Worm (Caenorhabditis elegans) whole organism, L2 larva: Measurements from ENCODE around the gene T10B9.14.

Source experiments
- C34F6.9 ChIP-seq: fragments of 150-350 bp; optimal IDR thresholded peaks from 2 replicates; lab custom pipeline; 2014; ENCODE audit warnings: missing biosample characterization, missing genetic modification characterization
- F13H6.1 ChIP-seq: sonication (generic microtip); optimal IDR thresholded peaks from 2 replicates; lab custom pipeline; 2016; ENCODE audit warnings: missing genetic modification characterization, missing compliant biosample characterization
- R02D3.7 ChIP-seq: fragments of 150-350 bp; optimal IDR thresholded peaks from 2 replicates; lab custom pipeline; 2014; ENCODE audit warnings: missing biosample characterization, missing genetic modification characterization
- Y55F3AM.14 ChIP-seq: fragments of 200-800 bp; sonication (Bioruptor generic); optimal IDR thresholded peaks from 2 replicates; lab custom pipeline; 2018; ENCODE audit warnings: mild to moderate bottlenecking, missing genetic modification characterization, missing compliant biosample characterization
- ZK546.5 ChIP-seq: sonication (generic microtip); optimal IDR thresholded peaks from 2 replicates; lab custom pipeline; 2017; ENCODE audit warnings: missing biosample characterization, missing genetic modification characterization
- alr-1 ChIP-seq: fragments of 150-350 bp; optimal IDR thresholded peaks from 2 replicates; lab custom pipeline; 2014; ENCODE audit warnings: missing biosample characterization, missing genetic modification characterization
- ama-1 ChIP-seq: fragments of 150-350 bp; optimal IDR thresholded peaks from 2 replicates; lab custom pipeline; 2018; ENCODE audit warnings: inconsistent platforms
- ceh-16 ChIP-seq: fragments of 150-350 bp; optimal IDR thresholded peaks from 2 replicates; lab custom pipeline; 2014; ENCODE audit warnings: missing biosample characterization, missing genetic modification characterization
- ceh-82 ChIP-seq: fragments of 150-350 bp; optimal IDR thresholded peaks from 2 replicates; lab custom pipeline; 2014; ENCODE audit warnings: missing biosample characterization, missing genetic modification characterization
- crh-2 ChIP-seq: sonication (generic microtip); optimal IDR thresholded peaks from 2 replicates; lab custom pipeline; 2017; ENCODE audit warnings: missing biosample characterization, missing genetic modification characterization
- dmd-4 ChIP-seq: sonication (generic microtip); optimal IDR thresholded peaks from 2 replicates; lab custom pipeline; 2017; ENCODE audit warnings: missing biosample characterization, missing genetic modification characterization
- elt-1 ChIP-seq: fragments of 150-350 bp; optimal IDR thresholded peaks from 2 replicates; lab custom pipeline; 2014; ENCODE audit warnings: missing biosample characterization, missing genetic modification characterization
- elt-3 ChIP-seq: sonication (generic microtip); optimal IDR thresholded peaks from 2 replicates; lab custom pipeline; 2017; ENCODE audit warnings: missing biosample characterization, missing genetic modification characterization
- fos-1 ChIP-seq: fragments of 150-350 bp; optimal IDR thresholded peaks from 2 replicates; lab custom pipeline; 2014; ENCODE audit warnings: missing biosample characterization, missing genetic modification characterization
- gmeb-1 ChIP-seq: fragments of 150-350 bp; optimal IDR thresholded peaks from 2 replicates; lab custom pipeline; 2014; ENCODE audit warnings: missing biosample characterization, missing genetic modification characterization
- lin-11 ChIP-seq: fragments of 150-350 bp; sonication (generic microtip); optimal IDR thresholded peaks from 2 replicates; lab custom pipeline; 2014; ENCODE audit warnings: missing biosample characterization, missing genetic modification characterization, inconsistent platforms, mixed read lengths
- lin-13 ChIP-seq: fragments of 150-350 bp; optimal IDR thresholded peaks from 2 replicates; lab custom pipeline; 2014; ENCODE audit warnings: missing biosample characterization, missing genetic modification reagents, missing genetic modification characterization
- lin-39 ChIP-seq: fragments of 150-350 bp; optimal IDR thresholded peaks from 2 replicates; lab custom pipeline; 2014; ENCODE audit warnings: missing biosample characterization, missing genetic modification reagents, missing genetic modification characterization
- lsy-2 ChIP-seq, 2 experiments: fragments of 150-350 bp in 1 of 2; sonication (generic microtip) in 1 of 2; optimal IDR thresholded peaks; 2 replicates each; lab custom pipeline; 2014 to 2017; ENCODE audit warnings: missing biosample characterization in 2 of 2, missing genetic modification characterization in 2 of 2
- mbf-1 ChIP-seq: sonication (generic microtip); optimal IDR thresholded peaks from 2 replicates; lab custom pipeline; 2017; ENCODE audit warnings: missing biosample characterization, missing genetic modification characterization
- mdl-1 ChIP-seq, 2 experiments: fragments of 150-350 bp in 1 of 2; sonication (generic microtip) in 1 of 2; optimal IDR thresholded peaks; 2 replicates each; lab custom pipeline; 2017; ENCODE audit warnings: missing biosample characterization in 2 of 2, missing genetic modification characterization in 2 of 2
- nhr-10 ChIP-seq: sonication (generic microtip); optimal IDR thresholded peaks from 2 replicates; lab custom pipeline; 2017; ENCODE audit warnings: missing biosample characterization, missing genetic modification characterization
- nhr-11 ChIP-seq: fragments of 150-350 bp; optimal IDR thresholded peaks from 2 replicates; lab custom pipeline; 2014; ENCODE audit warnings: missing biosample characterization, missing genetic modification characterization
- nhr-129 ChIP-seq: fragments of 150-350 bp; optimal IDR thresholded peaks from 2 replicates; lab custom pipeline; 2014; ENCODE audit warnings: missing biosample characterization, missing genetic modification characterization
- nhr-21 ChIP-seq: fragments of 150-350 bp; optimal IDR thresholded peaks from 2 replicates; lab custom pipeline; 2014; ENCODE audit warnings: missing biosample characterization, missing genetic modification characterization
- nhr-23 ChIP-seq: fragments of 150-350 bp; optimal IDR thresholded peaks from 2 replicates; lab custom pipeline; 2014; ENCODE audit warnings: missing biosample characterization, missing genetic modification reagents, missing genetic modification characterization
- nhr-25 ChIP-seq: fragments of 150-350 bp; sonication (generic microtip); optimal IDR thresholded peaks from 3 replicates; lab custom pipeline; 2014; ENCODE audit warnings: missing biosample characterization, missing genetic modification characterization
- sem-4 ChIP-seq: fragments of 150-350 bp; optimal IDR thresholded peaks from 2 replicates; lab custom pipeline; 2014; ENCODE audit warnings: missing biosample characterization, missing genetic modification reagents, missing genetic modification characterization
- skn-1 ChIP-seq: sonication (generic microtip); optimal IDR thresholded peaks from 2 replicates; lab custom pipeline; 2017; ENCODE audit warnings: missing biosample characterization, missing genetic modification characterization
- unc-39 ChIP-seq: fragments of 150-350 bp; optimal IDR thresholded peaks from 2 replicates; lab custom pipeline; 2014; ENCODE audit warnings: missing biosample characterization, missing genetic modification characterization
- unc-55 ChIP-seq: fragments of 150-350 bp; sonication (generic microtip); optimal IDR thresholded peaks from 3 replicates; lab custom pipeline; 2014; ENCODE audit warnings: missing biosample characterization, missing genetic modification reagents, missing genetic modification characterization
- unc-62 ChIP-seq: fragments of 150-350 bp; optimal IDR thresholded peaks from 2 replicates; lab custom pipeline; 2014; ENCODE audit warnings: missing biosample characterization, missing genetic modification reagents, missing genetic modification characterization
- zag-1 ChIP-seq: fragments of 150-350 bp; optimal IDR thresholded peaks from 2 replicates; lab custom pipeline; 2014; ENCODE audit warnings: missing biosample characterization, missing genetic modification characterization
- ztf-1 ChIP-seq: fragments of 200-800 bp; sonication (Bioruptor generic); conservative IDR thresholded peaks from 2 replicates; pipeline ENCODE4 v1.3.6; 2022; ENCODE audit warnings: missing genetic modification characterization, missing compliant biosample characterization

T10B9.14 gene

ce11 chrII:9782337-9782736, at the start of gene T10B9.14:
T10B9.14 (minus strand) TSS chrII:9782437.
- no peak for TF ChIP-seq C34F6.9 (tag; lab: Kevin White, UChicago)
- TF ChIP-seq lin-13 (GFP tag; lab: Kevin White, UChicago), result no peak
- no peak for TF ChIP-seq dmd-4 (tag; lab: Kevin White, UChicago)
- no peak for TF ChIP-seq ceh-82 (tag; lab: Kevin White, UChicago)
- TF ChIP-seq unc-39 (tag; lab: Kevin White, UChicago), result no peak
- TF ChIP-seq elt-3 (tag; lab: Kevin White, UChicago), result no peak
- TF ChIP-seq ama-1 (lab: Kevin White, UChicago), result no peak
- no peak for TF ChIP-seq ceh-16
- TF ChIP-seq F13H6.1, result no peak
- TF ChIP-seq mbf-1, result no peak
- no peak for TF ChIP-seq gmeb-1 (tag; lab: Kevin White, UChicago)
- no peak for TF ChIP-seq nhr-23
- no peak for TF ChIP-seq lin-39 (tag; lab: Kevin White, UChicago)
- TF ChIP-seq ZK546.5 (tag; lab: Kevin White, UChicago), result no peak
- no peak for TF ChIP-seq nhr-11 (tag; lab: Kevin White, UChicago)
- TF ChIP-seq R02D3.7 (tag; lab: Kevin White, UChicago), result no peak

ce11 chrII:9831033-9831432, 48.8 kb upstream of the T10B9.14 start, which contains the start of gene ZK938.12:
ZK938.12 (plus strand) TSS chrII:9831333.
- no peak for TF ChIP-seq Y55F3AM.14 (GFP tag; lab: Kevin White, UChicago)
- TF ChIP-seq R02D3.7 (tag; lab: Kevin White, UChicago), result no peak
- TF ChIP-seq nhr-11 (tag; lab: Kevin White, UChicago), result no peak
- no peak for TF ChIP-seq ceh-82 (tag; lab: Kevin White, UChicago)
- TF ChIP-seq unc-62 (GFP tag; lab: Kevin White, UChicago), result no peak
- no peak for TF ChIP-seq nhr-21 (tag; lab: Kevin White, UChicago)
- TF ChIP-seq zag-1 (tag; lab: Kevin White, UChicago), result no peak
- TF ChIP-seq C34F6.9 (tag; lab: Kevin White, UChicago), result no peak
- no peak for TF ChIP-seq lin-39 (tag; lab: Kevin White, UChicago)

ce11 chrII:9829108-9829507, 46.9 kb upstream of the T10B9.14 start, which contains the start of gene ZK938.1:
ZK938.1 (plus strand) TSS chrII:9829408.
- TF ChIP-seq R02D3.7 (tag; lab: Kevin White, UChicago) (no peak), nhr-21 (tag; lab: Kevin White, UChicago) (no peak), ceh-16 (no peak), nhr-10 (tag; lab: Kevin White, UChicago) (no peak)

ce11 chrII:9828502-9828901, 46.3 kb upstream of the T10B9.14 start:
- TF ChIP-seq Y55F3AM.14 (GFP tag; lab: Kevin White, UChicago), result no peak
- no peak for TF ChIP-seq nhr-129 (tag; lab: Kevin White, UChicago)
- no peak for TF ChIP-seq nhr-25 (tag; lab: Kevin White, UChicago)
- TF ChIP-seq ceh-82 (tag; lab: Kevin White, UChicago), result no peak
- TF ChIP-seq sem-4, result no peak
- TF ChIP-seq lsy-2 (tag; optimal IDR thresholded peaks at IDR 0.05; lab: Kevin White, UChicago), result no peak
- no peak for TF ChIP-seq C34F6.9 (tag; lab: Kevin White, UChicago)
- TF ChIP-seq lin-11 (tag; lab: Kevin White, UChicago), result no peak
- no peak for TF ChIP-seq lin-13 (GFP tag; lab: Kevin White, UChicago)
- TF ChIP-seq unc-55 (GFP tag; lab: Kevin White, UChicago), result no peak
- TF ChIP-seq gmeb-1 (tag; lab: Kevin White, UChicago), result no peak
- TF ChIP-seq elt-1 (tag; lab: Kevin White, UChicago), result no peak
- no peak for TF ChIP-seq skn-1 (tag; lab: Kevin White, UChicago)
- no peak for TF ChIP-seq crh-2 (tag; lab: Kevin White, UChicago)
- TF ChIP-seq lin-39 (tag; lab: Kevin White, UChicago), result no peak
- TF ChIP-seq ztf-1 (GFP tag; lab: Robert Waterston, UW), result no peak
- TF ChIP-seq F13H6.1, result no peak

- TF ChIP-seq lin-13 (GFP tag; lab: Kevin White, UChicago) (no peak), nhr-129 (tag; lab: Kevin White, UChicago) (no peak), mdl-1 (tag; optimal IDR thresholded peaks at IDR 0.05; lab: Kevin White, UChicago) (no peak), fos-1 (tag; lab: Kevin White, UChicago) (no peak), lsy-2 (tag; optimal IDR thresholded peaks at IDR 0.05; lab: Kevin White, UChicago) (no peak), lin-11 (tag; lab: Kevin White, UChicago) (no peak), alr-1 (no peak)
- TF ChIP-seq, all 48 proteins: peak for 0
Observed at ce11 chrII:9827852-9828251, 45.6 kb upstream of the T10B9.14 start, which contains the start of gene eyg-1. eyg-1 (minus strand) TSS chrII:9827952.
